Fruit fly (Drosophila melanogaster) whole organism, embryonic: ENCODE measurements around the gene CG6656.
A peak's percentile ranks its signal among the peaks of the same experiment; 100 is the strongest.

Experiments used
- Ada2b ChIP-seq: fragments of 200-800 bp; sonication (Bioruptor generic); IDR thresholded peaks from 2 replicates; pipeline ENCODE4 v1.3.6; 2022; ENCODE audit warnings: missing biosample characterization, missing genetic modification characterization
- Bteb2 ChIP-seq: fragments of 200-800 bp; sonication (Bioruptor generic); optimal IDR thresholded peaks from 2 replicates; lab custom pipeline; 2016; ENCODE audit warnings: missing biosample characterization, missing genetic modification characterization
- CG11085 ChIP-seq: fragments of 200-800 bp; sonication (Bioruptor generic); IDR thresholded peaks from 2 replicates; pipeline ENCODE4 v1.3.6; 2022; ENCODE audit warnings: missing biosample characterization, missing genetic modification characterization
- CG1233 ChIP-seq: fragments of 200-800 bp; sonication (Bioruptor generic); optimal IDR thresholded peaks from 4 replicates; lab custom pipeline; 2018; ENCODE audit warnings: missing biosample characterization, mild to moderate bottlenecking, missing genetic modification characterization
- CG13296 ChIP-seq: fragments of 200-800 bp; sonication (Bioruptor generic); optimal IDR thresholded peaks from 3 replicates; lab custom pipeline; 2018; ENCODE audit warnings: missing biosample characterization, mild to moderate bottlenecking, missing genetic modification characterization
- CG15479 ChIP-seq: fragments of 200-800 bp; sonication (Bioruptor generic); optimal IDR thresholded peaks from 3 replicates; lab custom pipeline; 2019; ENCODE audit warnings: missing biosample characterization, mild to moderate bottlenecking, missing genetic modification characterization, moderate library complexity
- CG15601 ChIP-seq: fragments of 200-800 bp; sonication (Bioruptor generic); optimal IDR thresholded peaks from 3 replicates; lab custom pipeline; 2019; ENCODE audit warnings: missing biosample characterization, mild to moderate bottlenecking, missing genetic modification characterization, moderate library complexity
- CG18262 ChIP-seq: fragments of 200-800 bp; optimal IDR thresholded peaks from 3 replicates; lab custom pipeline; 2019; ENCODE audit warnings: missing biosample characterization, mild to moderate bottlenecking, missing genetic modification characterization, moderate library complexity
- CG33213 ChIP-seq: fragments of 200-800 bp; sonication (Bioruptor generic); optimal IDR thresholded peaks from 3 replicates; lab custom pipeline; 2016; ENCODE audit warnings: missing biosample characterization, missing genetic modification characterization
- CG34376 ChIP-seq: fragments of 200-800 bp; sonication (Bioruptor generic); optimal IDR thresholded peaks from 2 replicates; lab custom pipeline; 2018; ENCODE audit warnings: missing biosample characterization, mild to moderate bottlenecking, missing genetic modification characterization
- CG7372 ChIP-seq: fragments of 200-800 bp; sonication (Bioruptor generic); IDR thresholded peaks from 2 replicates; pipeline ENCODE4 v1.3.6; 2022; ENCODE audit warnings: missing biosample characterization, missing genetic modification characterization
- CG7786 ChIP-seq: fragments of 200-800 bp; sonication (Bioruptor generic); optimal IDR thresholded peaks from 2 replicates; lab custom pipeline; 2016; ENCODE audit warnings: missing biosample characterization, missing genetic modification characterization
- CG8359 ChIP-seq: fragments of 200-800 bp; sonication (Bioruptor generic); optimal IDR thresholded peaks from 2 replicates; lab custom pipeline; 2017; ENCODE audit warnings: missing biosample characterization, mild to moderate bottlenecking, missing genetic modification characterization, borderline replicate concordance
- CG8388 ChIP-seq: fragments of 200-800 bp; sonication (Bioruptor generic); optimal IDR thresholded peaks from 2 replicates; lab custom pipeline; 2019; ENCODE audit warnings: missing biosample characterization, mild to moderate bottlenecking, missing genetic modification characterization, moderate library complexity
- CG8478 ChIP-seq: fragments of >200 bp; optimal IDR thresholded peaks from 2 replicates; lab custom pipeline; 2018
- CG9797 ChIP-seq: fragments of 200-800 bp; sonication (Bioruptor generic); optimal IDR thresholded peaks from 3 replicates; lab custom pipeline; 2018; ENCODE audit warnings: missing biosample characterization, mild to moderate bottlenecking, missing genetic modification characterization
- CHES-1-like ChIP-seq: fragments of 200-800 bp; sonication (Bioruptor generic); optimal IDR thresholded peaks from 2 replicates; lab custom pipeline; 2016; ENCODE audit warnings: missing biosample characterization, missing genetic modification characterization
- Dll ChIP-seq: fragments of 200-800 bp; sonication (Bioruptor generic); IDR thresholded peaks from 4 replicates; pipeline ENCODE4 v1.3.6; 2022; ENCODE audit warnings: missing biosample characterization, missing genetic modification characterization; ENCODE audit not compliant: partially characterized antibody
- E2f2 ChIP-seq: fragments of 200-800 bp; sonication (Bioruptor generic); IDR thresholded peaks from 2 replicates; pipeline ENCODE4 v1.3.6; 2022; ENCODE audit warnings: missing biosample characterization, missing genetic modification characterization
- Hmr ChIP-seq: fragments of 200-800 bp; sonication (Bioruptor generic); optimal IDR thresholded peaks from 3 replicates; lab custom pipeline; 2017; ENCODE audit warnings: mild to moderate bottlenecking, missing biosample characterization, missing genetic modification reagents, missing genetic modification characterization
- Hr3 ChIP-seq: fragments of 200-800 bp; sonication (Bioruptor generic); optimal IDR thresholded peaks from 3 replicates; lab custom pipeline; 2016; ENCODE audit warnings: missing biosample characterization, missing genetic modification characterization
- Hr39 ChIP-seq: fragments of >200 bp; optimal IDR thresholded peaks from 2 replicates; lab custom pipeline; 2017
- Hr78 ChIP-seq, 2 experiments: fragments of 200-800 bp in 1 of 2; fragments of >200 bp in 1 of 2; sonication (Bioruptor generic) in 1 of 2; optimal IDR thresholded peaks; 2 replicates each; lab custom pipeline; 2017 to 2019; ENCODE audit warnings: missing biosample characterization in 2 of 2, missing genetic modification characterization in 2 of 2, mild to moderate bottlenecking in 1 of 2, moderate library complexity in 1 of 2
- Jarid2 ChIP-seq: fragments of 200-800 bp; sonication (Bioruptor generic); optimal IDR thresholded peaks from 3 replicates; lab custom pipeline; 2017; ENCODE audit warnings: mild to moderate bottlenecking, missing biosample characterization, missing genetic modification reagents, missing genetic modification characterization
- Lpt ChIP-seq: fragments of >200 bp; optimal IDR thresholded peaks from 2 replicates; lab custom pipeline; 2018; ENCODE audit warnings: missing biosample characterization, missing genetic modification characterization
- Mrtf ChIP-seq: fragments of 200-800 bp; sonication (Bioruptor generic); IDR thresholded peaks from 3 replicates; pipeline ENCODE4 v1.3.6; 2022; ENCODE audit warnings: missing biosample characterization, missing genetic modification characterization
- NfI ChIP-seq: fragments of 200-800 bp; sonication (Bioruptor generic); optimal IDR thresholded peaks from 3 replicates; lab custom pipeline; 2018; ENCODE audit warnings: missing biosample characterization, mild to moderate bottlenecking, missing genetic modification characterization, moderate library complexity
- Oli ChIP-seq: fragments of 200-800 bp; sonication (Bioruptor generic); optimal IDR thresholded peaks from 2 replicates; lab custom pipeline; 2018; ENCODE audit warnings: missing biosample characterization, mild to moderate bottlenecking, missing genetic modification characterization, moderate library complexity
- Opbp ChIP-seq: fragments of 200-800 bp; sonication (Bioruptor generic); IDR thresholded peaks from 3 replicates; pipeline ENCODE4 v1.3.6; 2022; ENCODE audit warnings: missing biosample characterization, missing genetic modification characterization; ENCODE audit not compliant: partially characterized antibody
- Tbp ChIP-seq: fragments of >200 bp; optimal IDR thresholded peaks from 2 replicates; lab custom pipeline; 2018; ENCODE audit warnings: missing biosample characterization, missing genetic modification characterization
- ab ChIP-seq: fragments of 200-800 bp; sonication (Bioruptor generic); optimal IDR thresholded peaks from 2 replicates; lab custom pipeline; 2016; ENCODE audit warnings: missing biosample characterization, missing genetic modification characterization
- ap ChIP-seq: fragments of 200-800 bp; sonication (Bioruptor generic); IDR thresholded peaks from 2 replicates; pipeline ENCODE4 v1.3.6; 2022; ENCODE audit warnings: missing biosample characterization, missing genetic modification characterization
- bbx ChIP-seq: fragments of 200-800 bp; sonication (Bioruptor generic); IDR thresholded peaks from 2 replicates; pipeline ENCODE4 v1.3.6; 2022; ENCODE audit warnings: missing biosample characterization, missing genetic modification characterization; ENCODE audit not compliant: partially characterized antibody
- cwo ChIP-seq: fragments of 200-800 bp; sonication (Bioruptor generic); optimal IDR thresholded peaks from 3 replicates; lab custom pipeline; 2017; ENCODE audit warnings: missing biosample characterization, missing genetic modification characterization, mild to moderate bottlenecking, moderate library complexity, missing genetic modification reagents
- dati ChIP-seq: fragments of 200-800 bp; sonication (Bioruptor generic); IDR thresholded peaks from 2 replicates; pipeline ENCODE4 v1.3.6; 2022; ENCODE audit warnings: missing biosample characterization, missing genetic modification characterization
- esg ChIP-seq: fragments of 200-800 bp; sonication (Bioruptor generic); conservative IDR thresholded peaks from 2 replicates; pipeline ENCODE4 v1.3.6; 2022; ENCODE audit warnings: missing biosample characterization, missing genetic modification characterization
- gem ChIP-seq: fragments of 200-800 bp; sonication (Bioruptor generic); optimal IDR thresholded peaks from 2 replicates; lab custom pipeline; 2019; ENCODE audit warnings: missing biosample characterization, mild to moderate bottlenecking, missing genetic modification characterization, moderate library complexity
- grau ChIP-seq: fragments of 200-800 bp; optimal IDR thresholded peaks from 3 replicates; lab custom pipeline; 2019; ENCODE audit warnings: missing biosample characterization, mild to moderate bottlenecking, missing genetic modification characterization, moderate library complexity
- hth ChIP-seq: fragments of >200 bp; optimal IDR thresholded peaks from 2 replicates; lab custom pipeline; 2017; ENCODE audit warnings: inconsistent platforms
- ken ChIP-seq: fragments of 200-800 bp; sonication (Bioruptor generic); IDR thresholded peaks from 3 replicates; pipeline ENCODE4 v1.3.6; 2022; ENCODE audit warnings: missing biosample characterization, missing genetic modification characterization
- nau ChIP-seq: fragments of 200-800 bp; sonication (Bioruptor generic); optimal IDR thresholded peaks from 3 replicates; lab custom pipeline; 2017; ENCODE audit warnings: missing biosample characterization, mild to moderate bottlenecking, missing genetic modification characterization, missing genetic modification reagents
- prd ChIP-seq, 3 experiments: fragments of >200 bp in 2 of 3; fragments of 200-800 bp in 1 of 3; sonication (Bioruptor generic) in 1 of 3; optimal IDR thresholded peaks in 2 of 3; IDR thresholded peaks in 1 of 3; 2 replicates in 2 of 3; 3 replicates in 1 of 3; pipeline versions ENCODE4 v1.3.6 to Lab custom; 2017 to 2022; ENCODE audit warnings: missing biosample characterization in 1 of 3, missing genetic modification characterization in 1 of 3
- seq ChIP-seq: fragments of 200-800 bp; sonication (Bioruptor generic); IDR thresholded peaks from 2 replicates; pipeline ENCODE4 v1.3.6; 2022; ENCODE audit warnings: missing biosample characterization, missing genetic modification characterization
- sisA ChIP-seq: fragments of 200-800 bp; sonication (Bioruptor generic); IDR thresholded peaks from 2 replicates; pipeline ENCODE4 v1.3.6; 2022; ENCODE audit warnings: missing biosample characterization, missing genetic modification characterization
- sna ChIP-seq: fragments of 200-800 bp; sonication (Bioruptor generic); IDR thresholded peaks from 2 replicates; pipeline ENCODE4 v1.3.6; 2022; ENCODE audit warnings: missing biosample characterization, missing genetic modification characterization; ENCODE audit not compliant: partially characterized antibody
- so ChIP-seq: fragments of 200-800 bp; sonication (Bioruptor generic); IDR thresholded peaks from 3 replicates; pipeline ENCODE4 v1.3.6; 2022; ENCODE audit warnings: missing biosample characterization, missing genetic modification characterization
- trem ChIP-seq: fragments of 200-800 bp; optimal IDR thresholded peaks from 3 replicates; lab custom pipeline; 2019; ENCODE audit warnings: missing biosample characterization, mild to moderate bottlenecking, missing genetic modification characterization, moderate library complexity
- unc-4 ChIP-seq: fragments of 200-800 bp; sonication (Bioruptor generic); IDR thresholded peaks from 2 replicates; pipeline ENCODE4 v1.3.6; 2022; ENCODE audit warnings: missing biosample characterization, missing genetic modification characterization; ENCODE audit not compliant: partially characterized antibody
- z ChIP-seq: fragments of 200-800 bp; sonication (Bioruptor generic); IDR thresholded peaks from 3 replicates; pipeline ENCODE4 v1.3.6; 2022; ENCODE audit warnings: missing biosample characterization, missing genetic modification characterization

Gene CG6656

DNA sequence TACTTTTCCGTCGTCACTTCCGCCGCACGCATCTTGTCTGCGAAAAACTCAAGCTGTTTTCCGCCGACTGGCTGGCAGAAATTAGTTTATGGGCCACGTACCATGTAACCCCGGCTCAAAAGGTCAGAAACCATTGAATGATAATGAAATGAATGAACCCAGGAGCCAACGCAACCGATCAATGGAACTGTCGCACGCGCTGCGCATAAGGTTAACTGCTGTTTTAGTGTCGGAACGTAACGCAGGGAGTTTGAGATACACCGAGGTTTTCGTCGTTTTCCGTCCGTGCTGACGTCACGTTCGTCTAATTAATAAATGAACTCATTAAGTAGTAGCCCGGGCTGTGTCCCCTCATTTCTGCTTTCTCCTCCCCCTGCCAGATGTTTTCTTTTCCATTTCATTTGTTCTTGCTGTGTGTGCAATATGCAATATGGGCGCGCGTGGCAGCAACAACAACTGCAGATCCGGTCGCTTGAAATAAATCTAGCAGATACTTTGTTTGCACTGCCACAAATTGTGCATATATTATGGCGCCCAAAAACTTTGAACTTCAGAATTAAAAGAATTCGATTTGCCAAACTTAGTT lies 16.7 kb upstream of the CG6656 start (continued):
- TF ChIP-seq CG8359 (GFP tag; lab: Kevin White, UChicago): no peak
- no peak for TF ChIP-seq Lpt (GFP tag; lab: Kevin White, UChicago)
- 0 out of 4 replicates have a peak, but pooled peaks have one; percentile 16 for TF ChIP-seq Dll
- no peak for TF ChIP-seq Opbp
- TF ChIP-seq z (GFP tag; lab: Robert Waterston, UW): no peak
- TF ChIP-seq Bteb2 (GFP tag; lab: Kevin White, UChicago): no peak
- no peak for TF ChIP-seq unc-4 (GFP tag; lab: Robert Waterston, UW)
- TF ChIP-seq Mrtf (GFP tag; lab: Robert Waterston, UW): no peak
- no peak for TF ChIP-seq gem (tag; lab: Kevin White, UChicago)
- TF ChIP-seq Hr78 (GFP tag; optimal IDR thresholded peaks at IDR 0.05; lab: Kevin White, UChicago): peak in 1 of 2 experiments; percentile 62
- TF ChIP-seq CG11085 (GFP tag; lab: Robert Waterston, UW): no peak
- TF ChIP-seq bbx (GFP tag; lab: Robert Waterston, UW): no peak
- no peak for TF ChIP-seq Jarid2 (GFP tag; lab: Kevin White, UChicago)
- TF ChIP-seq Hr39 (lab: Kevin White, UChicago): no peak
- no peak for TF ChIP-seq CG33213 (GFP tag; lab: Kevin White, UChicago)
- TF ChIP-seq ap (GFP tag; lab: Robert Waterston, UW): no peak
- TF ChIP-seq hth (lab: Kevin White, UChicago): no peak
- peak; percentile 20 for TF ChIP-seq Oli (tag; lab: Kevin White, UChicago)
- no peak for TF ChIP-seq CG8478 (lab: Kevin White, UChicago)
- TF ChIP-seq ab (GFP tag; lab: Kevin White, UChicago): no peak
- TF ChIP-seq CG7786 (GFP tag; lab: Kevin White, UChicago): no peak

DNA sequence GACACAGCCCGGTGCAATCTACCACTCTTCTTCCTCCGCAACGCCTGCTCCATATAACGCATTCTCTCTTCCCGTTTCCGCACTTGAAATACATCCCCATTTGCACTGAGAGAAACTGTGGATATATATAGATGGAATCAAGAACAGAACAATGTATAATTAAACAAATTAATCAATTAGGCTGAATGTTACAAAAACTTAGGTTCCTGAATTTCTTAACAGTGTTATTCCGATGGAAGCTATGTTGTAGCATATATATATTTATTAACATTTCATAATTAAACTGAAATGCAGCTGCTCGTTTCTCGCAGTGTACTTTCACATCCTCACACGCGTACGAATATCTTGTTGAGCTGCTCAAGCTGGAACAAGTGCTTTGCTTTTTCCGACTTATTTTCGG lies 15.6 kb upstream of the CG6656 start:
- peak; percentile 35; the same call in 1 of the 3 replicates for TF ChIP-seq so (GFP tag; lab: Robert Waterston, UW)
- no peak for TF ChIP-seq CG15479 (GFP tag; lab: Kevin White, UChicago)
- no peak for TF ChIP-seq nau
- peak; percentile 80 for TF ChIP-seq CG18262 (tag; lab: Kevin White, UChicago)
- TF ChIP-seq ken (GFP tag; lab: Robert Waterston, UW): no peak
- no peak for TF ChIP-seq cwo (GFP tag; lab: Kevin White, UChicago)
- no peak for TF ChIP-seq dati (GFP tag; lab: Robert Waterston, UW)
- no peak for TF ChIP-seq Tbp (GFP tag; lab: Kevin White, UChicago)
- TF ChIP-seq prd (optimal IDR thresholded peaks at IDR 0.05; lab: Kevin White, UChicago): no peak
- TF ChIP-seq prd (GFP tag; IDR thresholded peaks at IDR 0.05; lab: Robert Waterston, UW): peak; percentile 68
- TF ChIP-seq seq (GFP tag; lab: Robert Waterston, UW): no peak
- TF ChIP-seq CG1233 (GFP tag; lab: Kevin White, UChicago): no peak
- no peak for TF ChIP-seq E2f2 (GFP tag; lab: Robert Waterston, UW)
- TF ChIP-seq Ada2b (GFP tag; lab: Robert Waterston, UW): no peak
- no peak for TF ChIP-seq Hmr (GFP tag; lab: Kevin White, UChicago)
- peak; percentile 46 for TF ChIP-seq trem
- no peak for TF ChIP-seq CG34376 (GFP tag; lab: Kevin White, UChicago)
- TF ChIP-seq Bteb2 (GFP tag; lab: Kevin White, UChicago): no peak
- TF ChIP-seq CHES-1-like (GFP tag; lab: Kevin White, UChicago): no peak
- peak; percentile 62 for TF ChIP-seq CG8388 (GFP tag; lab: Kevin White, UChicago)
- no peak for TF ChIP-seq CG13296 (GFP tag; lab: Kevin White, UChicago)
- no peak for TF ChIP-seq CG9797 (GFP tag; lab: Kevin White, UChicago)
- TF ChIP-seq CG7786 (GFP tag; lab: Kevin White, UChicago): no peak
- TF ChIP-seq CG15601: peak; percentile 28
- TF ChIP-seq sisA (GFP tag; lab: Robert Waterston, UW): peak; percentile 20; the same call in 1 of the 2 replicates
- TF ChIP-seq NfI: peak; percentile 8
- TF ChIP-seq grau (tag; lab: Kevin White, UChicago): peak; percentile 57
- no peak; the same call in 1 of the 2 replicates for TF ChIP-seq esg
- peak in 1 of 2 experiments; percentile 13 for TF ChIP-seq Hr78 (GFP tag; optimal IDR thresholded peaks at IDR 0.05; lab: Kevin White, UChicago)
- TF ChIP-seq Hr3 (GFP tag; lab: Kevin White, UChicago): peak; percentile 26
- no peak for TF ChIP-seq sna
- TF ChIP-seq CG7372: no peak
- no peak for TF ChIP-seq Hr39 (lab: Kevin White, UChicago)
